Fruit fly (Drosophila melanogaster) whole organism, wandering third instar larva: ENCODE measurements around the gene spz5.

Experiments
- Hr83 ChIP-seq: fragments of 200-300 bp; sonication (Bioruptor generic); optimal IDR thresholded peaks from 2 replicates; lab custom pipeline; 2016; ENCODE audit warnings: missing biosample characterization, mild to moderate bottlenecking, missing genetic modification characterization, moderate library complexity; ENCODE audit not compliant: poor library complexity, severe bottlenecking
- Vsx2 ChIP-seq: fragments of 200-300, 225-300 bp; sonication (Bioruptor generic); optimal IDR thresholded peaks from 2 replicates; lab custom pipeline; 2018; ENCODE audit warnings: missing biosample characterization, missing genetic modification characterization; ENCODE audit not compliant: partially characterized antibody
- br ChIP-seq: fragments of 200-800 bp; sonication (Bioruptor generic); optimal IDR thresholded peaks from 2 replicates; lab custom pipeline; 2016; ENCODE audit warnings: missing biosample characterization, missing genetic modification characterization
- brk ChIP-seq: fragments of 200-800 bp; sonication (Bioruptor generic); optimal IDR thresholded peaks from 2 replicates; lab custom pipeline; 2016; ENCODE audit warnings: missing biosample characterization, mild to moderate bottlenecking, missing genetic modification characterization
- fru ChIP-seq: fragments of 200-800 bp; sonication (Bioruptor generic); optimal IDR thresholded peaks from 3 replicates; lab custom pipeline; 2016; ENCODE audit warnings: missing biosample characterization, mild to moderate bottlenecking, missing genetic modification characterization
- h ChIP-seq: fragments of 200-800 bp; sonication (Bioruptor generic); optimal IDR thresholded peaks from 3 replicates; lab custom pipeline; 2016; ENCODE audit warnings: missing biosample characterization, mild to moderate bottlenecking, missing genetic modification characterization
- lola ChIP-seq: fragments of >200 bp; optimal IDR thresholded peaks from 2 replicates; lab custom pipeline; 2017; ENCODE audit warnings: missing biosample characterization, missing genetic modification characterization
- psq ChIP-seq: fragments of 200-800 bp; sonication (Bioruptor generic); optimal IDR thresholded peaks from 3 replicates; lab custom pipeline; 2017; ENCODE audit warnings: missing biosample characterization, mild to moderate bottlenecking, missing genetic modification characterization, moderate library complexity
- sage ChIP-seq: fragments of 200-800 bp; sonication (Bioruptor generic); optimal IDR thresholded peaks from 2 replicates; lab custom pipeline; 2016; ENCODE audit warnings: missing biosample characterization, mild to moderate bottlenecking, missing genetic modification characterization

dm6 chr3L:2834980-2835379, 57.0 kb downstream of the spz5 start:
- TF ChIP-seq h (peak; percentile 71), sage (GFP tag; lab: Kevin White, UChicago) (peak; percentile 27), fru (GFP tag; lab: Kevin White, UChicago) (peak; percentile 61), br (GFP tag; lab: Kevin White, UChicago) (peak; percentile 50), brk (GFP tag; lab: Kevin White, UChicago) (peak; percentile 29), lola (GFP tag; lab: Kevin White, UChicago) (no peak), Hr83 (no peak), psq (GFP tag; lab: Kevin White, UChicago) (peak; percentile 95), Vsx2 (GFP tag; lab: Kevin White, UChicago) (no peak)
